Fruit fly (Drosophila melanogaster): ENCODE measurements around the gene Argk2.
A peak's percentile ranks its signal among the peaks of the same experiment; 100 is the strongest.

Argk2 gene

dm6 chr3L:9072731-9073385 lies 25.6 kb downstream of the Argk2 start, which contains the start of the genes CG4911 and CG4942 (continued):
- TF ChIP-seq emc (GFP tag; optimal IDR thresholded peaks at IDR 0.05) (no peak), CG31365 (tag; optimal IDR thresholded peaks at IDR 0.05) (no peak), CG15269 (tag; optimal IDR thresholded peaks at IDR 0.05) (peak; percentile 77), HmgD (GFP tag; optimal IDR thresholded peaks at IDR 0.05) (peak; percentile 32), CG17568 (GFP tag; optimal IDR thresholded peaks at IDR 0.05) (no peak), crol (GFP tag; IDR thresholded peaks at IDR 0.05) (no peak), CG4854 (GFP tag; optimal IDR thresholded peaks at IDR 0.05) (peak; percentile 24), Atf-2 (GFP tag; optimal IDR thresholded peaks at IDR 0.05) (peak; percentile 66), CG8281 (tag; optimal IDR thresholded peaks at IDR 0.05) (peak; percentile 45), CG7963 (GFP tag; IDR thresholded peaks at IDR 0.05; ENCODE audit: partially characterized antibody) (no peak), Hr51 (GFP tag; optimal IDR thresholded peaks at IDR 0.05) (peak in 1 of 2 experiments; percentile 73), Dad (GFP tag; optimal IDR thresholded peaks at IDR 0.05) (peak; percentile 63), CG1529 (GFP tag; optimal IDR thresholded peaks at IDR 0.05) (no peak), sqz (GFP tag; optimal IDR thresholded peaks at IDR 0.05) (peak; percentile 13), Chrac-16 (GFP tag; optimal IDR thresholded peaks at IDR 0.05) (peak; percentile 73), dimm (GFP tag; IDR thresholded peaks at IDR 0.05) (0 out of 2 replicates have a peak, but pooled peaks have one; percentile 51), H15 (GFP tag; IDR thresholded peaks at IDR 0.05) (peak; percentile 63; the same call in 2 of the 3 replicates), lmd (GFP tag; IDR thresholded peaks at IDR 0.05) (peak; percentile 74), C15 (GFP tag; IDR thresholded peaks at IDR 0.05) (no peak), CG8478 (optimal IDR thresholded peaks at IDR 0.05) (no peak), CG13123 (GFP tag; optimal IDR thresholded peaks at IDR 0.05) (peak; percentile 75), Hr3 (GFP tag; optimal IDR thresholded peaks at IDR 0.05) (peak; percentile 75), CG15601 (tag; optimal IDR thresholded peaks at IDR 0.05) (peak; percentile 75), CG7372 (GFP tag; IDR thresholded peaks at IDR 0.05) (peak; percentile 68), rib (GFP tag; IDR thresholded peaks at IDR 0.05) (0 out of 2 replicates have a peak, but pooled peaks have one; percentile 36), psq (GFP tag; optimal IDR thresholded peaks at IDR 0.05) (no peak), gce (GFP tag; IDR thresholded peaks at IDR 0.05) (peak; percentile 50; the same call in 1 of the 3 replicates), dm (GFP tag; optimal IDR thresholded peaks at IDR 0.05) (peak; percentile 18), PHDP (tag; optimal IDR thresholded peaks at IDR 0.05) (peak; percentile 70), row (GFP tag; IDR thresholded peaks at IDR 0.05) (peak; percentile 94), CG10267 (tag; optimal IDR thresholded peaks at IDR 0.05) (peak; percentile 41), Dfd (GFP tag; optimal IDR thresholded peaks at IDR 0.05) (no peak), ems (GFP tag; optimal IDR thresholded peaks at IDR 0.05) (no peak), vvl (GFP tag; IDR thresholded peaks at IDR 0.05) (peak; percentile 58; the same call in 1 of the 2 replicates), TFAM (GFP tag; optimal IDR thresholded peaks at IDR 0.05) (no peak), Oli (tag; optimal IDR thresholded peaks at IDR 0.05) (peak; percentile 72), Dref (GFP tag; IDR thresholded peaks at IDR 0.05) (no peak), CG3847 (GFP tag; IDR thresholded peaks at IDR 0.05) (peak; percentile 84), CG15479 (GFP tag; optimal IDR thresholded peaks at IDR 0.05) (no peak), CG10147 (GFP tag; optimal IDR thresholded peaks at IDR 0.05) (peak; percentile 78), ranshi (GFP tag; IDR thresholded peaks at IDR 0.05) (peak; percentile 70), BEAF-32 (GFP tag; optimal IDR thresholded peaks at IDR 0.05) (peak; percentile 49), CG4328 (GFP tag; optimal IDR thresholded peaks at IDR 0.05) (peak; percentile 37), CG2875 (GFP tag; optimal IDR thresholded peaks at IDR 0.05) (no peak), Rx (GFP tag; IDR thresholded peaks at IDR 0.05) (no peak), fu2 (GFP tag; optimal IDR thresholded peaks at IDR 0.05) (peak; percentile 59), NC2β (GFP tag; optimal IDR thresholded peaks at IDR 0.05) (peak; percentile 70), CG2202 (tag; optimal IDR thresholded peaks at IDR 0.05) (peak; percentile 18), jigr1 (GFP tag; IDR thresholded peaks at IDR 0.05) (peak; percentile 28; the same call in 1 of the 3 replicates), BtbVII (GFP tag; optimal IDR thresholded peaks at IDR 0.05) (no peak)
